Worm (Caenorhabditis elegans): ENCODE measurements around the gene algn-12.

- TF ChIP-seq flt-1 (GFP tag; IDR thresholded peaks at IDR 0.05) (no peak), ztf-23 (GFP tag; IDR thresholded peaks at IDR 0.05) (no peak), tab-1 (GFP tag; IDR thresholded peaks at IDR 0.05) (no peak), T22C8.4 (GFP tag; IDR thresholded peaks at IDR 0.05) (no peak), med-1 (GFP tag; optimal IDR thresholded peaks at IDR 0.05; ENCODE audit: insufficient read depth) (no peak), ztf-29 (GFP tag; IDR thresholded peaks at IDR 0.05) (no peak), cog-1 (tag; optimal IDR thresholded peaks at IDR 0.05) (no peak), ref-1 (GFP tag; conservative IDR thresholded peaks at IDR 0.05) (no peak), klf-2 (GFP tag; conservative IDR thresholded peaks at IDR 0.05) (no peak)
These were observed 20.3 kb downstream of the algn-12 start for ce11 chrV:8055170-8055569.

All from whole organism, midembryonic.